Fruit fly (Drosophila melanogaster) whole organism, embryonic: ENCODE results near the gene CG5445.

Source experiments
- CG11085 ChIP-seq: fragments of 200-800 bp; sonication (Bioruptor generic); IDR thresholded peaks from 2 replicates; pipeline ENCODE4 v1.3.6; 2022; ENCODE audit warnings: missing biosample characterization, missing genetic modification characterization
- CG14014 ChIP-seq: fragments of 200-800 bp; sonication (Bioruptor generic); IDR thresholded peaks from 2 replicates; pipeline ENCODE4 v1.3.6; 2022; ENCODE audit warnings: missing biosample characterization, missing genetic modification characterization
- CG14667 ChIP-seq: fragments of 200-800 bp; sonication (Bioruptor generic); IDR thresholded peaks from 2 replicates; pipeline ENCODE4 v1.3.6; 2022; ENCODE audit warnings: missing biosample characterization, missing genetic modification characterization
- CG1529 ChIP-seq: fragments of 200-800 bp; sonication (Bioruptor generic); optimal IDR thresholded peaks from 3 replicates; lab custom pipeline; 2018; ENCODE audit warnings: missing biosample characterization, missing genetic modification characterization
- CG15601 ChIP-seq: fragments of 200-800 bp; sonication (Bioruptor generic); optimal IDR thresholded peaks from 3 replicates; lab custom pipeline; 2019; ENCODE audit warnings: missing biosample characterization, mild to moderate bottlenecking, missing genetic modification characterization, moderate library complexity
- CG17361 ChIP-seq: fragments of 200-800 bp; sonication (Bioruptor generic); IDR thresholded peaks from 3 replicates; pipeline ENCODE4 v1.3.6; 2022; ENCODE audit warnings: missing biosample characterization, missing genetic modification characterization
- CG18011 ChIP-seq: fragments of 200-800 bp; sonication (Bioruptor generic); optimal IDR thresholded peaks from 2 replicates; lab custom pipeline; 2017; ENCODE audit warnings: missing biosample characterization, missing genetic modification characterization, mild to moderate bottlenecking, moderate library complexity, missing genotype
- CG2199 ChIP-seq: fragments of 200-800 bp; sonication (Bioruptor generic); IDR thresholded peaks from 3 replicates; pipeline ENCODE4 v1.3.6; 2022; ENCODE audit warnings: missing biosample characterization, missing genetic modification characterization
- CG2712 ChIP-seq: fragments of 200-800 bp; optimal IDR thresholded peaks from 3 replicates; lab custom pipeline; 2019; ENCODE audit warnings: missing biosample characterization, mild to moderate bottlenecking, missing genetic modification characterization, moderate library complexity
- CG3163 ChIP-seq: fragments of 200-800 bp; sonication (Bioruptor generic); optimal IDR thresholded peaks from 3 replicates; lab custom pipeline; 2016; ENCODE audit warnings: missing biosample characterization, missing genetic modification characterization
- CG42726 ChIP-seq: fragments of 200-800 bp; sonication (Bioruptor generic); IDR thresholded peaks from 2 replicates; pipeline ENCODE4 v1.3.6; 2022; ENCODE audit warnings: missing biosample characterization, missing genetic modification characterization; ENCODE audit not compliant: partially characterized antibody
- CG4424 ChIP-seq: fragments of 200-800 bp; sonication (Bioruptor generic); optimal IDR thresholded peaks from 3 replicates; lab custom pipeline; 2016; ENCODE audit warnings: missing biosample characterization, missing genetic modification characterization
- CG5180 ChIP-seq: fragments of 200-800 bp; sonication (Bioruptor generic); optimal IDR thresholded peaks from 3 replicates; lab custom pipeline; 2017; ENCODE audit warnings: missing biosample characterization, missing genetic modification characterization, mild to moderate bottlenecking, moderate library complexity, missing genetic modification reagents
- CG8089 ChIP-seq: fragments of 200-800 bp; sonication (Bioruptor generic); optimal IDR thresholded peaks from 3 replicates; lab custom pipeline; 2016; ENCODE audit warnings: missing biosample characterization, missing genetic modification characterization
- Doc3 ChIP-seq: fragments of 200-800 bp; sonication (Bioruptor generic); IDR thresholded peaks from 3 replicates; pipeline ENCODE4 v1.3.6; 2022; ENCODE audit warnings: missing biosample characterization, missing genetic modification characterization; ENCODE audit not compliant: partially characterized antibody
- Eip74EF ChIP-seq, 2 experiments: fragments of 200-800 bp in 1 of 2; fragments of >200 bp in 1 of 2; sonication (Bioruptor generic) in 1 of 2; optimal IDR thresholded peaks; 2 replicates each; lab custom pipeline; 2017 to 2019; ENCODE audit warnings: missing biosample characterization in 2 of 2, missing genetic modification characterization in 2 of 2, mild to moderate bottlenecking in 1 of 2, moderate library complexity in 1 of 2
- Elba2 ChIP-seq: fragments of 200-800 bp; sonication (Bioruptor generic); optimal IDR thresholded peaks from 3 replicates; lab custom pipeline; 2016; ENCODE audit warnings: missing biosample characterization, missing genetic modification characterization
- H2.0 ChIP-seq: fragments of 200-800 bp; sonication (Bioruptor generic); IDR thresholded peaks from 2 replicates; pipeline ENCODE4 v1.3.6; 2022; ENCODE audit warnings: missing biosample characterization, missing genetic modification characterization
- HLH3B ChIP-seq: fragments of 200-800 bp; sonication (Bioruptor generic); IDR thresholded peaks from 2 replicates; pipeline ENCODE4 v1.3.6; 2022; ENCODE audit warnings: missing biosample characterization, missing genetic modification characterization
- HLHmδ ChIP-seq: fragments of 200-800 bp; sonication (Bioruptor generic); optimal IDR thresholded peaks from 2 replicates; lab custom pipeline; 2018; ENCODE audit warnings: missing biosample characterization, mild to moderate bottlenecking, missing genetic modification characterization, moderate library complexity
- Lim3 ChIP-seq: fragments of 200-800 bp; sonication (Bioruptor generic); IDR thresholded peaks from 2 replicates; pipeline ENCODE4 v1.3.6; 2022; ENCODE audit warnings: missing biosample characterization, missing genetic modification characterization
- Neu2 ChIP-seq: fragments of 200-800 bp; sonication (Bioruptor generic); optimal IDR thresholded peaks from 3 replicates; lab custom pipeline; 2016; ENCODE audit warnings: missing biosample characterization, missing genetic modification characterization, borderline replicate concordance
- Nf-YB ChIP-seq: fragments of 200-800 bp; sonication (Bioruptor generic); optimal IDR thresholded peaks from 3 replicates; lab custom pipeline; 2019; ENCODE audit warnings: missing biosample characterization, mild to moderate bottlenecking, missing genetic modification characterization, moderate library complexity
- Opbp ChIP-seq: fragments of 200-800 bp; sonication (Bioruptor generic); IDR thresholded peaks from 3 replicates; pipeline ENCODE4 v1.3.6; 2022; ENCODE audit warnings: missing biosample characterization, missing genetic modification characterization; ENCODE audit not compliant: partially characterized antibody
- Optix ChIP-seq: fragments of 200-800 bp; sonication (Bioruptor generic); IDR thresholded peaks from 3 replicates; pipeline ENCODE4 v1.3.6; 2022; ENCODE audit warnings: missing biosample characterization, missing genetic modification characterization
- Rfx ChIP-seq: fragments of 200-800 bp; sonication (Bioruptor generic); IDR thresholded peaks from 2 replicates; pipeline ENCODE4 v1.3.6; 2022; ENCODE audit warnings: missing biosample characterization, missing genetic modification characterization
- Rx ChIP-seq: fragments of 200-800 bp; sonication (Bioruptor generic); IDR thresholded peaks from 2 replicates; pipeline ENCODE4 v1.3.6; 2022; ENCODE audit warnings: missing biosample characterization, missing genetic modification characterization
- Spps ChIP-seq: fragments of 200-800 bp; sonication (Bioruptor generic); optimal IDR thresholded peaks from 2 replicates; lab custom pipeline; 2018; ENCODE audit warnings: missing biosample characterization, mild to moderate bottlenecking, missing genetic modification characterization
- Stat92E ChIP-seq, 3 experiments: fragments of >200 bp in 2 of 3; fragments of 200-800 bp in 1 of 3; sonication (Bioruptor generic) in 1 of 3; optimal IDR thresholded peaks; 2 replicates each; lab custom pipeline; 2017 to 2019; ENCODE audit warnings: missing biosample characterization in 3 of 3, missing genetic modification characterization in 3 of 3, mild to moderate bottlenecking in 1 of 3, moderate library complexity in 1 of 3
- al ChIP-seq: fragments of 200-800 bp; sonication (Bioruptor generic); IDR thresholded peaks from 2 replicates; pipeline ENCODE4 v1.3.6; 2022; ENCODE audit warnings: missing biosample characterization, missing genetic modification characterization
- cg ChIP-seq: fragments of 200-800 bp; sonication (Bioruptor generic); optimal IDR thresholded peaks from 3 replicates; lab custom pipeline; 2019; ENCODE audit warnings: missing biosample characterization, mild to moderate bottlenecking, missing genetic modification characterization, moderate library complexity
- cwo ChIP-seq: fragments of 200-800 bp; sonication (Bioruptor generic); optimal IDR thresholded peaks from 3 replicates; lab custom pipeline; 2017; ENCODE audit warnings: missing biosample characterization, missing genetic modification characterization, mild to moderate bottlenecking, moderate library complexity, missing genetic modification reagents
- da ChIP-seq: fragments of 200-800 bp; sonication (Bioruptor generic); optimal IDR thresholded peaks from 2 replicates; lab custom pipeline; 2016; ENCODE audit warnings: missing biosample characterization, missing genetic modification characterization
- danr ChIP-seq: fragments of 200-800 bp; sonication (Bioruptor generic); IDR thresholded peaks from 2 replicates; pipeline ENCODE4 v1.3.6; 2022; ENCODE audit warnings: missing biosample characterization, missing genetic modification characterization
- dm ChIP-seq: fragments of 200-800 bp; sonication (Bioruptor generic); optimal IDR thresholded peaks from 3 replicates; lab custom pipeline; 2016; ENCODE audit warnings: missing biosample characterization, missing genetic modification characterization
- dysf ChIP-seq: fragments of 200-800 bp; sonication (Bioruptor generic); IDR thresholded peaks from 3 replicates; pipeline ENCODE4 v1.3.6; 2022; ENCODE audit warnings: missing biosample characterization, missing genetic modification characterization
- esg ChIP-seq: fragments of 200-800 bp; sonication (Bioruptor generic); conservative IDR thresholded peaks from 2 replicates; pipeline ENCODE4 v1.3.6; 2022; ENCODE audit warnings: missing biosample characterization, missing genetic modification characterization
- eyg ChIP-seq: fragments of 200-800 bp; sonication (Bioruptor generic); optimal IDR thresholded peaks from 3 replicates; lab custom pipeline; 2016; ENCODE audit warnings: missing biosample characterization, missing genetic modification characterization
- gsb ChIP-seq: fragments of 200-800 bp; sonication (Bioruptor generic); IDR thresholded peaks from 2 replicates; pipeline ENCODE4 v1.3.6; 2022; ENCODE audit warnings: missing biosample characterization, missing genetic modification characterization
- hbn ChIP-seq: fragments of 200-800 bp; sonication (Bioruptor generic); IDR thresholded peaks from 2 replicates; pipeline ENCODE4 v1.3.6; 2022; ENCODE audit warnings: missing biosample characterization, missing genetic modification characterization; ENCODE audit not compliant: partially characterized antibody
- kah ChIP-seq: fragments of 200-800 bp; sonication (Bioruptor generic); optimal IDR thresholded peaks from 2 replicates; lab custom pipeline; 2018; ENCODE audit warnings: missing biosample characterization, mild to moderate bottlenecking, missing genetic modification characterization
- peb ChIP-seq: fragments of 200-800 bp; sonication (Bioruptor generic); IDR thresholded peaks from 2 replicates; pipeline ENCODE4 v1.3.6; 2022; ENCODE audit warnings: missing biosample characterization, missing genetic modification characterization
- pfk ChIP-seq: fragments of 200-800 bp; sonication (Bioruptor generic); optimal IDR thresholded peaks from 2 replicates; lab custom pipeline; 2018; ENCODE audit warnings: missing biosample characterization, mild to moderate bottlenecking, missing genetic modification characterization, moderate library complexity
- phol ChIP-seq: fragments of 200-800 bp; sonication (Bioruptor generic); optimal IDR thresholded peaks from 3 replicates; lab custom pipeline; 2018; ENCODE audit warnings: missing biosample characterization, mild to moderate bottlenecking, missing genetic modification characterization, moderate library complexity
- ssp ChIP-seq: fragments of 200-800 bp; sonication (Bioruptor generic); IDR thresholded peaks from 2 replicates; pipeline ENCODE4 v1.3.6; 2022; ENCODE audit warnings: missing biosample characterization, missing genetic modification characterization
- stc ChIP-seq: fragments of 200-800 bp; sonication (Bioruptor generic); IDR thresholded peaks from 2 replicates; pipeline ENCODE4 v1.3.6; 2022; ENCODE audit warnings: missing biosample characterization, missing genetic modification characterization
- tx ChIP-seq: fragments of 200-800 bp; sonication (Bioruptor generic); optimal IDR thresholded peaks from 2 replicates; lab custom pipeline; 2016; ENCODE audit warnings: missing biosample characterization, missing genetic modification characterization
- z ChIP-seq: fragments of 200-800 bp; sonication (Bioruptor generic); IDR thresholded peaks from 3 replicates; pipeline ENCODE4 v1.3.6; 2022; ENCODE audit warnings: missing biosample characterization, missing genetic modification characterization
- zen2 ChIP-seq: fragments of 200-800 bp; sonication (Bioruptor generic); IDR thresholded peaks from 3 replicates; pipeline ENCODE4 v1.3.6; 2022; ENCODE audit warnings: missing biosample characterization, missing genetic modification characterization; ENCODE audit not compliant: partially characterized antibody

The CG5445 gene

DNA sequence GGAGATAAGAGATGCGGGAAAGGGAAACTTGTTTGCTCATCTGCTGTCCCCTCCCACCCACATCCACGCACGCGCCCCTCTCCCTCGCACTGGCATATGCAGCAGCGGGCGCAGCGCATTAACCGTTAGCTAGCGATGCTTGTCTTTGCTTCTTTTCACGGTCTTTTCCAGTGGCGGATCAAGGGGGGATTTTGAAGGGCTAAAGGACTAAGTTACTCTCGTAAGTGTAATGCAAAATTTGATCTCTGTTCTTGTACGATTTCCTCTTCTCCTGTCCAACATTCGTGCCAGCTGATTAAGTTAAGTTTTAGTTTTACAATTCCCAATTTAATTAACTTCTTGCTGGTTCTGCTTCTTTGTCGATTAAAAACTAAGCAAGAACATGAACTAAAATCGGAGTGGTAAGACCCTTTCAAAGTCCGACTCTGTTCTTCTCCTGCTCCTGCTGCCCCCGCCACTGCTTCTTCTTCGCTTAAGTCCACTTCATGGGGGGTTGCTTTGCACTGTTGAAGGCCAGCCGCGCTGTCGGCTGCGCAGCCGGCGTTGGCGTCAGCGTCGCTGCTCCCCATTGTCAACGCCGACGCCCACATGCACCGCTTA, 18.4 kb downstream of the CG5445 start (continued):
- TF ChIP-seq al (GFP tag; lab: Robert Waterston, UW), result no peak
- no peak for TF ChIP-seq zen2 (GFP tag; lab: Robert Waterston, UW)
- no peak for TF ChIP-seq da (GFP tag; lab: Kevin White, UChicago)
- TF ChIP-seq phol (tag; lab: Kevin White, UChicago), result peak; percentile 81
- TF ChIP-seq CG2712 (tag; lab: Kevin White, UChicago), result peak; percentile 82
- TF ChIP-seq CG1529 (GFP tag; lab: Kevin White, UChicago), result peak; percentile 51
- TF ChIP-seq Opbp (GFP tag; lab: Robert Waterston, UW), result no peak
- TF ChIP-seq eyg (GFP tag; lab: Kevin White, UChicago), result peak; percentile 13
- peak; percentile 3 for TF ChIP-seq HLHmδ (GFP tag; lab: Kevin White, UChicago)
- TF ChIP-seq pfk (GFP tag; lab: Kevin White, UChicago), result no peak
- TF ChIP-seq CG2199 (GFP tag; lab: Robert Waterston, UW), result peak; percentile 51; the same call in 1 of the 3 replicates
- peak; percentile 55 for TF ChIP-seq cwo (GFP tag; lab: Kevin White, UChicago)
- peak; percentile 14 for TF ChIP-seq kah
- no peak for TF ChIP-seq Nf-YB (GFP tag; lab: Kevin White, UChicago)
- no peak for TF ChIP-seq CG18011 (GFP tag; lab: Kevin White, UChicago)
- TF ChIP-seq CG14014 (GFP tag; lab: Robert Waterston, UW), result no peak
- no peak for TF ChIP-seq Doc3
- TF ChIP-seq dysf (GFP tag; lab: Robert Waterston, UW), result peak; percentile 53; the same call in 2 of the 3 replicates
- TF ChIP-seq stc, result no peak
- TF ChIP-seq Stat92E (GFP tag; optimal IDR thresholded peaks at IDR 0.05; lab: Kevin White, UChicago), result peak in 1 of 3 experiments; percentile 3
- TF ChIP-seq tx (GFP tag; lab: Kevin White, UChicago), result no peak
- TF ChIP-seq dm, result peak; percentile 8
- no peak for TF ChIP-seq gsb (GFP tag; lab: Robert Waterston, UW)
- peak; percentile 28; the same call in 1 of the 2 replicates for TF ChIP-seq peb (GFP tag; lab: Robert Waterston, UW)
- TF ChIP-seq CG3163, result peak; percentile 29
- no peak for TF ChIP-seq hbn
- TF ChIP-seq Spps (tag; lab: Kevin White, UChicago), result peak; percentile 66
- no peak for TF ChIP-seq CG11085
- peak; percentile 22; the same call in 1 of the 2 replicates for TF ChIP-seq danr (GFP tag; lab: Robert Waterston, UW)
- TF ChIP-seq Elba2 (GFP tag; lab: Kevin White, UChicago), result no peak
- no peak for TF ChIP-seq Neu2 (GFP tag; lab: Kevin White, UChicago)
- TF ChIP-seq HLH3B (GFP tag; lab: Robert Waterston, UW), result peak; percentile 34; the same call in 1 of the 2 replicates
- TF ChIP-seq z (GFP tag; lab: Robert Waterston, UW), result no peak
- TF ChIP-seq CG42726, result no peak
- TF ChIP-seq Eip74EF (GFP tag; optimal IDR thresholded peaks at IDR 0.05; lab: Kevin White, UChicago), result peak in 1 of 2 experiments; percentile 55
- no peak; the same call in 1 of the 2 replicates for TF ChIP-seq Rfx
- peak; percentile 79 for TF ChIP-seq CG17361
- peak; percentile 52; the same call in 1 of the 3 replicates for TF ChIP-seq Optix (GFP tag; lab: Robert Waterston, UW)
- no peak for TF ChIP-seq H2.0 (GFP tag; lab: Robert Waterston, UW)
- peak; percentile 44 for TF ChIP-seq CG8089 (GFP tag; lab: Kevin White, UChicago)
- no peak; the same call in 1 of the 2 replicates for TF ChIP-seq CG14667 (GFP tag; lab: Robert Waterston, UW)
- peak; percentile 22 for TF ChIP-seq CG5180 (GFP tag; lab: Kevin White, UChicago)
- TF ChIP-seq CG4424, result peak; percentile 50
- no peak; the same call in 1 of the 2 replicates for TF ChIP-seq Rx
- no peak for TF ChIP-seq cg (GFP tag; lab: Kevin White, UChicago)
- TF ChIP-seq esg (GFP tag; lab: Robert Waterston, UW), result peak; percentile 21; the same call in 1 of the 2 replicates
- TF ChIP-seq CG15601, result peak; percentile 75
- no peak for TF ChIP-seq Lim3
- TF ChIP-seq ssp (GFP tag; lab: Robert Waterston, UW), result 0 out of 2 replicates have a peak, but pooled peaks have one; percentile 24
